Worm (Caenorhabditis elegans) whole organism, L4/young adult: ENCODE data around the gene F07D3.3.

Experiments
- W03F9.2 ChIP-seq: fragments of 150-350 bp; optimal IDR thresholded peaks from 2 replicates; lab custom pipeline; 2014; ENCODE audit warnings: missing biosample characterization, missing genetic modification characterization
- dao-5 ChIP-seq: sonication (generic microtip); optimal IDR thresholded peaks from 2 replicates; lab custom pipeline; 2016; ENCODE audit warnings: missing genotype, missing genetic modification characterization, moderate library complexity, missing compliant biosample characterization
- him-1 ChIP-seq: sonication (generic microtip); optimal IDR thresholded peaks from 2 replicates; lab custom pipeline; 2016; ENCODE audit warnings: missing genotype, missing genetic modification reagents, missing genetic modification characterization, missing compliant biosample characterization

DNA sequence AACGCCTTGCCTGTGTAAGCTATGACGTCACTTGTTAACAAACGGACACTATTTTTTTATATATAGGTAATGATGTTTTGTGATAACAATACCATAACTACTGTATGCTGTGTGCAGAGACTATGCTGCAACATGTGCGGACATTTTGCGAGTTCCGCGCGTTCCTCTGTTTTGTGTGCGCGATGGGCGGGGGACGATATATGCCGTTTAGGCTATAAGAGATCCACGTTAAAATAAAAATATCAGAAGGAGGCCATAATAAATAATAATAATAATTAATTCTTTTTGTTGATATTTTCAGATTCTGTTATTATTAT is 22.5 kb downstream of the F07D3.3 start:
- no peak for TF ChIP-seq him-1 (tag; lab: Kevin White, UChicago)
- TF ChIP-seq W03F9.2 (tag; lab: Kevin White, UChicago), result no peak
- TF ChIP-seq dao-5 (tag; lab: Kevin White, UChicago), result no peak
